Fruit fly (Drosophila melanogaster): ENCODE data around the gene CG10559.

CG10559 gene

DNA sequence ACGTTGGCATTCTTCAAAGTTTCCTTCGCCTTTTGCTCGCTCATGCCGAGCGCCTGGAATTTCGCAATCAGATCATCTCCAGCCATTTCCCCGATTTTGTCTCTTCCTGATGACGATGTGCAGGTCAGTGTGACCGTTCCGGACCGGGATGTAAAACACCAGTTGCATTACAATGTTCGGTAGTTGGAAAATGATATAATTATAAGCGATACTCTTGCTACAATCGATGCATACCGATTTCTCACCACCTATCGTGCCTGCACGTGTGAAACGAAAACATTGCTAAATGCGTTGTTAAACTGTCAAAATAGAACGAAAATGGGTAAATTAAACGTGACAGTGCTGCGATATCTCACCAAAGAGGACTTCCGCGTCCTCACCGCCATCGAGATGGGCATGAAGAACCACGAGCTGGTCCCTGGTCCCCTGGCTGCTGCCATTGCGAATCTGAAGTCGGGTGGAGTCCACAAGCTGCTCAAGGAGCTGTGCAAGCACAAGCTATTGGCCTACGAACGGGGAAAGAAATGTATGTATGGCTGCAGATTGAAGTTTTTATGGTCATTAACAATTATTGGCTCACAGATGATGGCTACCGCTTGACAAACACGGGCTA, 50.2 kb downstream of the CG10559 start, which contains the start of the genes GlnRS and RIOK2 (continued):
- TF ChIP-seq shn (GFP tag; optimal IDR thresholded peaks at IDR 0.05) (no peak), CG14710 (tag; optimal IDR thresholded peaks at IDR 0.05) (no peak), CG17568 (GFP tag; optimal IDR thresholded peaks at IDR 0.05) (no peak), Hr78 (GFP tag; optimal IDR thresholded peaks at IDR 0.05) (peak in 1 of 2 experiments; percentile 41), Taf1 (GFP tag; IDR thresholded peaks at IDR 0.05) (no peak), CTCF (GFP tag; optimal IDR thresholded peaks at IDR 0.05) (peak; percentile 10), CG3838 (GFP tag; optimal IDR thresholded peaks at IDR 0.05) (no peak), fd64A (GFP tag; optimal IDR thresholded peaks at IDR 0.05) (no peak), Six4 (GFP tag; optimal IDR thresholded peaks at IDR 0.05) (no peak), CG12769 (tag; optimal IDR thresholded peaks at IDR 0.05) (no peak), CG30403 (GFP tag; optimal IDR thresholded peaks at IDR 0.05) (peak; percentile 6), CG10209 (GFP tag; optimal IDR thresholded peaks at IDR 0.05) (no peak), Sox102F (GFP tag; optimal IDR thresholded peaks at IDR 0.05) (no peak), CG4282 (GFP tag; optimal IDR thresholded peaks at IDR 0.05) (no peak), CG2889 (GFP tag; IDR thresholded peaks at IDR 0.05) (no peak), CG17361 (GFP tag; IDR thresholded peaks at IDR 0.05) (no peak), Dref (GFP tag; IDR thresholded peaks at IDR 0.05) (peak; percentile 88), jumu (GFP tag; optimal IDR thresholded peaks at IDR 0.05) (no peak), fu2 (GFP tag; optimal IDR thresholded peaks at IDR 0.05) (no peak), CG4424 (GFP tag; optimal IDR thresholded peaks at IDR 0.05) (no peak), CG10366 (GFP tag; IDR thresholded peaks at IDR 0.05) (no peak), CG31224 (GFP tag; IDR thresholded peaks at IDR 0.05) (no peak), ems (GFP tag; optimal IDR thresholded peaks at IDR 0.05) (no peak), CG43689 (GFP tag; IDR thresholded peaks at IDR 0.05) (no peak), HLH3B (GFP tag; IDR thresholded peaks at IDR 0.05) (no peak), Dp (GFP tag; optimal IDR thresholded peaks at IDR 0.05) (peak; percentile 32), CG8359 (GFP tag; optimal IDR thresholded peaks at IDR 0.05; ENCODE audit: borderline replicate concordance) (no peak), CG15073 (GFP tag; optimal IDR thresholded peaks at IDR 0.05) (no peak), z (GFP tag; IDR thresholded peaks at IDR 0.05) (no peak), tna (GFP tag; IDR thresholded peaks at IDR 0.05; ENCODE audit: partially characterized antibody) (peak; percentile 92), fd3F (GFP tag; optimal IDR thresholded peaks at IDR 0.05) (no peak), CG32532 (GFP tag; IDR thresholded peaks at IDR 0.05) (no peak), CG4854 (GFP tag; optimal IDR thresholded peaks at IDR 0.05) (no peak), cad (GFP tag; optimal IDR thresholded peaks at IDR 0.05) (no peak), oc (tag; optimal IDR thresholded peaks at IDR 0.05) (no peak), CG31365 (tag; optimal IDR thresholded peaks at IDR 0.05) (no peak), Ptx1 (GFP tag; IDR thresholded peaks at IDR 0.05) (no peak), Hsf (GFP tag; optimal IDR thresholded peaks at IDR 0.05) (peak; percentile 35), Hr51 (GFP tag; optimal IDR thresholded peaks at IDR 0.05) (no peak), CG16815 (GFP tag; optimal IDR thresholded peaks at IDR 0.05) (no peak), CG13624 (GFP tag; optimal IDR thresholded peaks at IDR 0.05) (peak; percentile 75), dm (GFP tag; optimal IDR thresholded peaks at IDR 0.05) (peak; percentile 99), CG9609 (GFP tag; optimal IDR thresholded peaks at IDR 0.05) (peak; percentile 16), lola (GFP tag; optimal IDR thresholded peaks at IDR 0.05) (peak in 1 of 3 experiments; percentile 100), CG13775 (GFP tag; optimal IDR thresholded peaks at IDR 0.05) (no peak), ftz-f1 (GFP tag; optimal IDR thresholded peaks at IDR 0.05) (no peak), CG1792 (GFP tag; optimal IDR thresholded peaks at IDR 0.05) (no peak), ci (GFP tag; IDR thresholded peaks at IDR 0.05) (no peak; the same call in 2 of the 3 replicates), CG9215 (GFP tag; IDR thresholded peaks at IDR 0.05) (no peak), Hmr (GFP tag; optimal IDR thresholded peaks at IDR 0.05) (no peak), seq (GFP tag; IDR thresholded peaks at IDR 0.05) (no peak)

All from whole organism, embryonic.